2 fruit fly cellular contexts compared by ENCODE assay signal in the genomic region with DNA sequence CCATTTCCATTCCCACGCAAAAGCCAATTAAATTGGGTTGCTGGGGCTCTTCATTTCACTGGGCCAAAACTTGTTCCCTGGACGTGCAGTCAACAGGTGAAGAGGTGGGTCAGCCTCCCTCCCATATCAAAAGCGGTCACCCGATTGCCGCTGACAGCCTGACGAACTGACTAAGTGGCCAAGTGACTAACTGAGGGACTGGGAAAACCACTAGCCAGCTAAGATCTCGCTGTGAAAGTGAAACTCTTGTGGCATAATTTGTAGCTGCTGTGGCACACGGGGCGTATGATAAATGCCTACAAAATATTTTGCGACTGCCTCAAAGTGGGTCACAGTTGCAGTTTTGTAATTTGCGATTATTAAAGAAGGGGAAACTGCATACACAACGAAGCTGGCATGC.
A peak's percentile ranks its signal among the peaks of the same experiment; 100 is the strongest.
TF ChIP-seq lines count a peak whose summit lies in the region.

No protein-coding gene starts in this region.

- no peak for TF ChIP-seq CTCF in whole organism, embryonic (GFP tag; optimal IDR thresholded peaks at IDR 0.05; lab: Kevin White, UChicago)

TF ChIP-seq in whole organism, embryonic, 481 proteins besides CTCF, POLR2A, EP300 and RAD21:
- peak; percentile 56 for TF ChIP-seq Blimp-1 (GFP tag; optimal IDR thresholded peaks at IDR 0.05; lab: Kevin White, UChicago)
- TF ChIP-seq CG8281 (tag; optimal IDR thresholded peaks at IDR 0.05; lab: Kevin White, UChicago) = peak; percentile 82
- TF ChIP-seq CG2120 (GFP tag; optimal IDR thresholded peaks at IDR 0.05; lab: Kevin White, UChicago) = no peak
TF ChIP-seq in whole organism, embryonic: peak in this region for 2.

TF ChIP-seq in whole organism, prepupa, 60 proteins besides CTCF, POLR2A, EP300 and RAD21:
- TF ChIP-seq fd85E (GFP tag; optimal IDR thresholded peaks at IDR 0.05; lab: Kevin White, UChicago) (no peak), cyc (GFP tag; optimal IDR thresholded peaks at IDR 0.05; lab: Kevin White, UChicago) (no peak), Blimp-1 (GFP tag; optimal IDR thresholded peaks at IDR 0.05; lab: Kevin White, UChicago) (peak; percentile 51), Lpt (GFP tag; optimal IDR thresholded peaks at IDR 0.05; lab: Kevin White, UChicago) (no peak)
